Worm (Caenorhabditis elegans) whole organism, late embryonic: ENCODE measurements around the gene cpg-24.
A peak's percentile ranks its signal among the peaks of the same experiment; 100 is the strongest.

ENCODE experiments used
- C08G9.2 ChIP-seq: sonication (generic microtip); optimal IDR thresholded peaks from 2 replicates; lab custom pipeline; 2016; ENCODE audit warnings: mild to moderate bottlenecking, missing genetic modification characterization, moderate library complexity, missing compliant biosample characterization
- C38D4.7 ChIP-seq: fragments of 200-800 bp; sonication (Bioruptor generic); optimal IDR thresholded peaks from 2 replicates; lab custom pipeline; 2018; ENCODE audit warnings: mild to moderate bottlenecking, missing genetic modification characterization, moderate library complexity, missing compliant biosample characterization
- F13H6.1 ChIP-seq: sonication (generic microtip); optimal IDR thresholded peaks from 2 replicates; lab custom pipeline; 2016; ENCODE audit warnings: missing genetic modification characterization, missing compliant biosample characterization
- K09A11.1 ChIP-seq: sonication (generic microtip); optimal IDR thresholded peaks from 2 replicates; lab custom pipeline; 2017; ENCODE audit warnings: antibody characterized with exemption, mild to moderate bottlenecking, missing genetic modification characterization, missing compliant biosample characterization; ENCODE audit not compliant: insufficient read depth
- T23F11.4 ChIP-seq: fragments of 200-800 bp; sonication (Bioruptor generic); optimal IDR thresholded peaks from 2 replicates; lab custom pipeline; 2018; ENCODE audit warnings: mild to moderate bottlenecking, missing genetic modification characterization, missing compliant biosample characterization
- ama-1 ChIP-seq: fragments of 150-350 bp; optimal IDR thresholded peaks from 2 replicates; lab custom pipeline; 2014
- ceh-18 ChIP-seq: sonication (generic microtip); optimal IDR thresholded peaks from 2 replicates; lab custom pipeline; 2016; ENCODE audit warnings: missing genetic modification characterization, missing compliant biosample characterization
- ceh-19 ChIP-seq: fragments of 200-800 bp; sonication (Bioruptor generic); optimal IDR thresholded peaks from 2 replicates; lab custom pipeline; 2018; ENCODE audit warnings: mild to moderate bottlenecking, missing genetic modification characterization, missing compliant biosample characterization
- ceh-2 ChIP-seq: sonication (generic microtip); optimal IDR thresholded peaks from 2 replicates; lab custom pipeline; 2016; ENCODE audit warnings: missing genotype, missing genetic modification characterization, missing compliant biosample characterization
- ceh-22 ChIP-seq: sonication (generic microtip); optimal IDR thresholded peaks from 2 replicates; lab custom pipeline; 2017; ENCODE audit warnings: missing biosample characterization, missing genetic modification characterization
- ceh-30 ChIP-seq: fragments of 150-350 bp; optimal IDR thresholded peaks from 2 replicates; lab custom pipeline; 2014; ENCODE audit warnings: missing biosample characterization, missing genetic modification characterization
- ceh-31 ChIP-seq: sonication (generic microtip); optimal IDR thresholded peaks from 2 replicates; lab custom pipeline; 2016; ENCODE audit warnings: missing genetic modification characterization, missing compliant biosample characterization
- ceh-34 ChIP-seq: sonication (generic microtip); optimal IDR thresholded peaks from 2 replicates; lab custom pipeline; 2016; ENCODE audit warnings: mild to moderate bottlenecking, missing genetic modification characterization, missing compliant biosample characterization
- ceh-9 ChIP-seq: sonication (generic microtip); optimal IDR thresholded peaks from 2 replicates; lab custom pipeline; 2016; ENCODE audit warnings: mild to moderate bottlenecking, missing genetic modification characterization, inconsistent platforms, missing compliant biosample characterization
- che-1 ChIP-seq: sonication (generic microtip); optimal IDR thresholded peaks from 2 replicates; lab custom pipeline; 2016; ENCODE audit warnings: mild to moderate bottlenecking, missing genetic modification characterization, missing compliant biosample characterization
- dmd-4 ChIP-seq: sonication (generic microtip); optimal IDR thresholded peaks from 2 replicates; lab custom pipeline; 2016; ENCODE audit warnings: borderline replicate concordance, missing genetic modification characterization, missing compliant biosample characterization
- elt-2 ChIP-seq: sonication (generic microtip); optimal IDR thresholded peaks from 2 replicates; lab custom pipeline; 2016; ENCODE audit warnings: missing genetic modification reagents, missing genetic modification characterization, missing compliant biosample characterization
- elt-4 ChIP-seq: sonication (generic microtip); optimal IDR thresholded peaks from 2 replicates; lab custom pipeline; 2016; ENCODE audit warnings: missing genetic modification characterization, missing compliant biosample characterization
- ets-4 ChIP-seq: sonication (generic microtip); optimal IDR thresholded peaks from 2 replicates; lab custom pipeline; 2016; ENCODE audit warnings: missing genetic modification characterization, missing compliant biosample characterization
- eyg-1 ChIP-seq: sonication (generic microtip); optimal IDR thresholded peaks from 2 replicates; lab custom pipeline; 2016; ENCODE audit warnings: missing genotype, missing genetic modification characterization, missing compliant biosample characterization
- fkh-6 ChIP-seq: sonication (generic microtip); optimal IDR thresholded peaks from 2 replicates; lab custom pipeline; 2016; ENCODE audit warnings: missing genetic modification characterization, missing compliant biosample characterization
- gmeb-2 ChIP-seq: sonication (generic microtip); optimal IDR thresholded peaks from 2 replicates; lab custom pipeline; 2016; ENCODE audit warnings: missing genetic modification characterization, inconsistent platforms, missing compliant biosample characterization
- hlh-13 ChIP-seq: fragments of 200-800 bp; sonication (Bioruptor generic); optimal IDR thresholded peaks from 2 replicates; lab custom pipeline; 2018; ENCODE audit warnings: mild to moderate bottlenecking, missing genetic modification characterization, missing compliant biosample characterization
- hlh-15 ChIP-seq: sonication (generic microtip); optimal IDR thresholded peaks from 2 replicates; lab custom pipeline; 2016; ENCODE audit warnings: missing genetic modification characterization, missing compliant biosample characterization
- hlh-30 ChIP-seq: sonication (generic microtip); optimal IDR thresholded peaks from 2 replicates; lab custom pipeline; 2017; ENCODE audit warnings: antibody characterized with exemption, missing genetic modification characterization, missing compliant biosample characterization; ENCODE audit not compliant: insufficient read depth
- lim-6 ChIP-seq: sonication (generic microtip); optimal IDR thresholded peaks from 2 replicates; lab custom pipeline; 2016; ENCODE audit warnings: missing genetic modification characterization, missing compliant biosample characterization
- lin-11 ChIP-seq: fragments of 200-800 bp; sonication (Bioruptor generic); optimal IDR thresholded peaks from 2 replicates; lab custom pipeline; 2018; ENCODE audit warnings: mild to moderate bottlenecking, missing genetic modification characterization, missing compliant biosample characterization
- madf-2 ChIP-seq: sonication (generic microtip); optimal IDR thresholded peaks from 2 replicates; lab custom pipeline; 2017; ENCODE audit warnings: missing genetic modification characterization, missing compliant biosample characterization
- mec-3 ChIP-seq: sonication (generic microtip); optimal IDR thresholded peaks from 2 replicates; lab custom pipeline; 2016; ENCODE audit warnings: borderline replicate concordance, missing genetic modification characterization, missing compliant biosample characterization
- nfya-1 ChIP-seq: sonication (generic microtip); optimal IDR thresholded peaks from 2 replicates; lab custom pipeline; 2017; ENCODE audit warnings: missing genetic modification characterization, mild to moderate bottlenecking, missing compliant biosample characterization, antibody characterized with exemption, moderate library complexity
- nhr-11 ChIP-seq: fragments of 150-350 bp; optimal IDR thresholded peaks from 2 replicates; lab custom pipeline; 2014; ENCODE audit warnings: missing biosample characterization, missing genetic modification characterization
- nhr-232 ChIP-seq: sonication (generic microtip); optimal IDR thresholded peaks from 2 replicates; lab custom pipeline; 2016; ENCODE audit warnings: missing genetic modification characterization, missing compliant biosample characterization
- odd-2 ChIP-seq: sonication (generic microtip); optimal IDR thresholded peaks from 2 replicates; lab custom pipeline; 2017; ENCODE audit warnings: antibody characterized with exemption, mild to moderate bottlenecking, missing genetic modification characterization, missing compliant biosample characterization
- pat-9 ChIP-seq: fragments of 200-800 bp; sonication (Bioruptor generic); optimal IDR thresholded peaks from 2 replicates; lab custom pipeline; 2018; ENCODE audit warnings: mild to moderate bottlenecking, missing genetic modification characterization, moderate library complexity, missing compliant biosample characterization
- pax-1 ChIP-seq: fragments of 150-350 bp; optimal IDR thresholded peaks from 2 replicates; lab custom pipeline; 2014; ENCODE audit warnings: missing biosample characterization, missing genetic modification characterization
- pha-2 ChIP-seq: sonication (generic microtip); optimal IDR thresholded peaks from 2 replicates; lab custom pipeline; 2017; ENCODE audit warnings: mild to moderate bottlenecking, missing genetic modification characterization, missing compliant biosample characterization
- pha-4 ChIP-seq: fragments of 150-350 bp; optimal IDR thresholded peaks from 2 replicates; lab custom pipeline; 2018; ENCODE audit warnings: missing biosample characterization, missing genetic modification reagents, missing genetic modification characterization
- pqm-1 ChIP-seq: sonication (generic microtip); optimal IDR thresholded peaks from 2 replicates; lab custom pipeline; 2016; ENCODE audit warnings: missing genetic modification characterization, missing compliant biosample characterization
- pros-1 ChIP-seq: fragments of 150-350 bp; optimal IDR thresholded peaks from 2 replicates; lab custom pipeline; 2014; ENCODE audit warnings: missing biosample characterization, missing genetic modification reagents, missing genetic modification characterization
- ref-2 ChIP-seq: sonication (generic microtip); optimal IDR thresholded peaks from 2 replicates; lab custom pipeline; 2016; ENCODE audit warnings: missing genetic modification characterization, missing compliant biosample characterization
- rnt-1 ChIP-seq: sonication (generic microtip); optimal IDR thresholded peaks from 2 replicates; lab custom pipeline; 2016; ENCODE audit warnings: missing genetic modification characterization, missing compliant biosample characterization
- sdc-2 ChIP-seq: sonication (generic microtip); optimal IDR thresholded peaks from 2 replicates; lab custom pipeline; 2016; ENCODE audit warnings: missing genotype, missing genetic modification characterization, missing compliant biosample characterization
- sox-2 ChIP-seq: fragments of 200-800 bp; sonication (Bioruptor generic); IDR thresholded peaks from 2 replicates; pipeline ENCODE4 v1.3.6; 2022; ENCODE audit warnings: missing genetic modification reagents, missing genetic modification characterization, missing compliant biosample characterization
- syd-9 ChIP-seq: sonication (generic microtip); optimal IDR thresholded peaks from 2 replicates; lab custom pipeline; 2016; ENCODE audit warnings: mild to moderate bottlenecking, missing genetic modification characterization, moderate library complexity, missing compliant biosample characterization
- tbx-7 ChIP-seq: sonication (generic microtip); optimal IDR thresholded peaks from 2 replicates; lab custom pipeline; 2016; ENCODE audit warnings: missing genotype, missing genetic modification characterization, missing compliant biosample characterization
- ttx-3 ChIP-seq: sonication (generic microtip); optimal IDR thresholded peaks from 2 replicates; lab custom pipeline; 2016; ENCODE audit warnings: missing genetic modification reagents, missing genetic modification characterization, missing compliant biosample characterization
- unc-3 ChIP-seq, 2 experiments: fragments of 200-800 bp in 1 of 2; sonication (Bioruptor generic) in 1 of 2; sonication (generic microtip) in 1 of 2; conservative IDR thresholded peaks in 1 of 2; optimal IDR thresholded peaks in 1 of 2; 2 replicates each; pipeline versions ENCODE4 v1.3.6 to Lab custom; 2016 to 2022; ENCODE audit warnings: missing compliant biosample characterization in 2 of 2, missing genetic modification characterization in 2 of 2, missing genetic modification reagents in 1 of 2
- unc-55 ChIP-seq: sonication (generic microtip); optimal IDR thresholded peaks from 2 replicates; lab custom pipeline; 2017; ENCODE audit warnings: missing biosample characterization, missing genetic modification reagents, missing genetic modification characterization
- zip-5 ChIP-seq: sonication (generic microtip); optimal IDR thresholded peaks from 2 replicates; lab custom pipeline; 2016; ENCODE audit warnings: missing genetic modification characterization, missing compliant biosample characterization
- ztf-16 ChIP-seq: sonication (generic microtip); optimal IDR thresholded peaks from 2 replicates; lab custom pipeline; 2017; ENCODE audit warnings: missing genetic modification characterization, missing compliant biosample characterization

Gene cpg-24

DNA sequence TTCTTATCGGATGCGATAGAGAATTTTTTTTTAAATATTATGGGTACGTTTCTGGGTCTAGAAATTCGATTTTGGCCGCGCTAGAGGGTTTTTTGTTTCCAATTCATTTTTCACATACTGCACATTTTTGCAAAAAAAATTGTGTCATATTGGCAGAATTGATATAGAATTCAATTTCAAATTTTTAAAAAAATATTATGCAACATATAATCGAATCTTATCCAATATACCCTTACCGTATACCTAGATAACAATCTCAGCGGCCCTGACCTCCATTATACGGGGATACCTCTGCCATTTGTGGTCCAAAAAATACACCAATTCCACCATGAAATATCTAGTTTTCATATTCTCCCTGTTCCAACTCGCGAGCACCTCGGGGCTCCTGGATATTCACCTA, at the start of gene cpg-24:
cpg-24 (plus strand) TSS at position 301 of the 400 bp plus-strand sequence.
- no peak for TF ChIP-seq madf-2 (tag; lab: Kevin White, UChicago)
- no peak for TF ChIP-seq che-1 (tag; lab: Kevin White, UChicago)
- TF ChIP-seq sdc-2 (tag; lab: Kevin White, UChicago) = no peak
- no peak for TF ChIP-seq pros-1 (tag; lab: Kevin White, UChicago)
- no peak for TF ChIP-seq ceh-30 (tag; lab: Kevin White, UChicago)
- no peak for TF ChIP-seq elt-4 (tag; lab: Kevin White, UChicago)
- TF ChIP-seq tbx-7 (tag; lab: Kevin White, UChicago) = no peak

DNA sequence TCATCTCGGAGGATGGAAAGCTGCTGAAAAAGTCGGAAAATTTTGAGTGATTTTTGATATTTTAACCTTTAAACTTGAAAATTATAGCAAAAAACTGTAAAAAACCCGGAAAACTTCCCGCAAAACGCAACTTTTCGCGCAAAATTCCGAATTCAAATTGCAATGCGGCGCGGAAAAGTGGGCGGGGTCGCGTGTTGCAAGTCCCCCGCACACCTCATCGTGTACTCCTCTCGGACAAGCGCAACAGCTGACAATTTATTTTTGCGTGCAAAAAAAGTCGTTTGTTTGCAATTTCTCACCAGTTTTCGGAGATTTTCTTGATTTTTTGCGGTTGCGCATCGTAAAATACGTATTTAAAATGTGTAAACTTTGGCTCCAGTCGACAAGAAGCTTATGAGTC, 35.9 kb upstream of the cpg-24 start, which contains the start of gene npp-8:
npp-8 (minus strand) TSS at position 23 of the 400 bp plus-strand sequence.
- TF ChIP-seq ref-2 (tag; lab: Kevin White, UChicago) (peak; percentile 93), unc-55 (no peak), ama-1 (lab: Kevin White, UChicago) (no peak), C38D4.7 (GFP tag; lab: Kevin White, UChicago) (peak; percentile 69), C08G9.2 (tag; lab: Kevin White, UChicago) (peak; percentile 86), hlh-13 (peak; percentile 55), sox-2 (GFP tag; lab: Robert Waterston, UW) (no peak), syd-9 (peak; percentile 86), ceh-22 (tag; lab: Kevin White, UChicago) (peak; percentile 50), ceh-9 (tag; lab: Kevin White, UChicago) (peak; percentile 28), odd-2 (no peak), ceh-31 (tag; lab: Kevin White, UChicago) (peak; percentile 95), unc-3 (GFP tag; conservative IDR thresholded peaks at IDR 0.05; lab: Robert Waterston, UW) (no peak; the same call in 1 of the 2 replicates), unc-3 (tag; optimal IDR thresholded peaks at IDR 0.05; lab: Kevin White, UChicago) (peak; percentile 84), pha-2 (tag; lab: Kevin White, UChicago) (peak; percentile 88), ttx-3 (tag; lab: Kevin White, UChicago) (peak; percentile 81), K09A11.1 (peak; percentile 66), nfya-1 (peak; percentile 89), lim-6 (tag; lab: Kevin White, UChicago) (peak; percentile 79), ets-4 (tag; lab: Kevin White, UChicago) (peak; percentile 72), ceh-18 (tag; lab: Kevin White, UChicago) (peak; percentile 89), eyg-1 (tag; lab: Kevin White, UChicago) (no peak), rnt-1 (tag; lab: Kevin White, UChicago) (peak; percentile 90), nhr-11 (tag; lab: Kevin White, UChicago) (no peak), ztf-16 (peak; percentile 87), pax-1 (tag; lab: Kevin White, UChicago) (no peak), T23F11.4 (peak; percentile 47), ceh-30 (tag; lab: Kevin White, UChicago) (peak; percentile 64), che-1 (tag; lab: Kevin White, UChicago) (peak; percentile 74), lin-11 (tag; lab: Kevin White, UChicago) (peak; percentile 62), pqm-1 (tag; lab: Kevin White, UChicago) (peak; percentile 4), elt-2 (tag; lab: Kevin White, UChicago) (peak; percentile 92), fkh-6 (peak; percentile 82), pat-9 (tag; lab: Kevin White, UChicago) (peak; percentile 85), ceh-34 (peak; percentile 89), pha-4 (tag; lab: Kevin White, UChicago) (no peak), F13H6.1 (peak; percentile 82), gmeb-2 (tag; lab: Kevin White, UChicago) (peak; percentile 73), hlh-30 (peak; percentile 79), dmd-4 (peak; percentile 62), nhr-232 (tag; lab: Kevin White, UChicago) (peak; percentile 64), mec-3 (tag; lab: Kevin White, UChicago) (peak; percentile 65), hlh-15 (tag; lab: Kevin White, UChicago) (peak; percentile 56), zip-5 (tag; lab: Kevin White, UChicago) (peak; percentile 64), ceh-19 (GFP tag; lab: Kevin White, UChicago) (peak; percentile 88), ceh-2 (tag; lab: Kevin White, UChicago) (peak; percentile 87)
